Worm (Caenorhabditis elegans) whole organism, midembryonic: ENCODE data around the gene M151.3.

Experiments used
- T22C8.4 ChIP-seq: fragments of 200-800 bp; sonication (Bioruptor generic); IDR thresholded peaks from 2 replicates; pipeline ENCODE4 v1.3.6; 2022; ENCODE audit warnings: missing genetic modification characterization, missing compliant biosample characterization
- cog-1 ChIP-seq: sonication (generic microtip); optimal IDR thresholded peaks from 2 replicates; lab custom pipeline; 2016; ENCODE audit warnings: missing genetic modification characterization, missing compliant biosample characterization
- flt-1 ChIP-seq: fragments of 200-800 bp; sonication (Bioruptor generic); IDR thresholded peaks from 2 replicates; pipeline ENCODE4 v1.3.6; 2022; ENCODE audit warnings: missing genetic modification characterization, missing compliant biosample characterization
- klf-2 ChIP-seq: fragments of 200-800 bp; sonication (Bioruptor generic); conservative IDR thresholded peaks from 2 replicates; pipeline ENCODE4 v1.3.6; 2022; ENCODE audit warnings: missing genetic modification reagents, missing genetic modification characterization, missing compliant biosample characterization
- med-1 ChIP-seq: sonication (generic microtip); optimal IDR thresholded peaks from 2 replicates; lab custom pipeline; 2017; ENCODE audit warnings: missing genetic modification characterization, mild to moderate bottlenecking, missing compliant biosample characterization, antibody characterized with exemption, missing genetic modification reagents; ENCODE audit not compliant: insufficient read depth
- ref-1 ChIP-seq: fragments of 200-800 bp; sonication (Bioruptor generic); conservative IDR thresholded peaks from 2 replicates; pipeline ENCODE4 v1.3.6; 2022; ENCODE audit warnings: missing genetic modification reagents, missing genetic modification characterization, missing compliant biosample characterization
- tab-1 ChIP-seq: fragments of 200-800 bp; sonication (Bioruptor generic); IDR thresholded peaks from 2 replicates; pipeline ENCODE4 v1.3.6; 2022; ENCODE audit warnings: missing genetic modification characterization, missing compliant biosample characterization
- ztf-23 ChIP-seq: fragments of 200-800 bp; sonication (Bioruptor generic); IDR thresholded peaks from 2 replicates; pipeline ENCODE4 v1.3.6; 2022; ENCODE audit warnings: missing genetic modification reagents, missing genetic modification characterization, missing compliant biosample characterization
- ztf-29 ChIP-seq: fragments of 200-800 bp; sonication (Bioruptor generic); IDR thresholded peaks from 2 replicates; pipeline ENCODE4 v1.3.6; 2022; ENCODE audit warnings: missing genetic modification reagents, missing genetic modification characterization, missing compliant biosample characterization

DNA sequence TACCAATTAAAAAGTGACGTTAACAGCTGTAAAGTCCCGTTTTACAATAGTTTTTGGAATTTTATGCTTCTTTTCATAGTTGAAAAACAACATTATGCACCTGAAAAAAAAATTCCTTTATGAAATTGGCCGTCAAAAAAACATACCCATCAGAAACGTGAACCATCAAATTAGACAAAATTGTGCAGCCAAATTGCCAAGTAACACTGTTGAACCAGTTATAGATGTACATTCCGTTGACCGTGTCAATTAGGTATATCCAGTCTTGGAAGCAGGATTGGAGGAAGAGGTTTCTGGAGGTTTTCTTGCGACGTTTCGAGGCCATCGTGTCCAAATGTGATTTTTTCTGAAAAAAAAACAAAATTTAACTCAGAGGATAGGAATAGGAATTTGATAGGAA lies 42.3 kb downstream of the M151.3 start, which contains the start of gene srx-97:
- TF ChIP-seq ref-1 (GFP tag; lab: Robert Waterston, UW) (no peak), med-1 (GFP tag; lab: Kevin White, UChicago) (no peak), cog-1 (no peak), T22C8.4 (GFP tag; lab: Robert Waterston, UW) (no peak), tab-1 (GFP tag; lab: Robert Waterston, UW) (no peak), klf-2 (GFP tag; lab: Robert Waterston, UW) (no peak), flt-1 (GFP tag; lab: Robert Waterston, UW) (no peak), ztf-29 (GFP tag; lab: Robert Waterston, UW) (no peak), ztf-23 (GFP tag; lab: Robert Waterston, UW) (no peak)
